Fruit fly (Drosophila melanogaster): Measurements from ENCODE around the gene eIF3e.

eIF3e gene

dm6 chr3L:16751487-16752054, 35.2 kb downstream of the eIF3e start:
- TF ChIP-seq CG11617 (GFP tag; optimal IDR thresholded peaks at IDR 0.05) (no peak), bab1 (GFP tag; optimal IDR thresholded peaks at IDR 0.05) (no peak), Crg-1 (GFP tag; optimal IDR thresholded peaks at IDR 0.05) (no peak), CG33017 (tag; optimal IDR thresholded peaks at IDR 0.05) (no peak), tj (GFP tag; optimal IDR thresholded peaks at IDR 0.05) (no peak), kay (GFP tag; ENCODE audit: borderline replicate concordance) (no peak), CG5204 (GFP tag; optimal IDR thresholded peaks at IDR 0.05) (no peak), Clk (GFP tag; optimal IDR thresholded peaks at IDR 0.05) (no peak), Mnt (GFP tag; optimal IDR thresholded peaks at IDR 0.05) (no peak), pad (GFP tag; optimal IDR thresholded peaks at IDR 0.05) (no peak), cic (GFP tag; optimal IDR thresholded peaks at IDR 0.05) (no peak), cnc (optimal IDR thresholded peaks at IDR 0.05) (no peak)

- TF ChIP-seq tj (GFP tag; optimal IDR thresholded peaks at IDR 0.05): peak; percentile 53
- TF ChIP-seq CG33017 (tag; optimal IDR thresholded peaks at IDR 0.05): no peak
These were observed 36.0 kb downstream of the eIF3e start for dm6 chr3L:16750750-16751149.

dm6 chr3L:16749726-16750125, 37.0 kb downstream of the eIF3e start:
- TF ChIP-seq CG1620 (GFP tag; optimal IDR thresholded peaks at IDR 0.05) (no peak), CG14711 (tag; optimal IDR thresholded peaks at IDR 0.05) (no peak), CG7101 (tag; optimal IDR thresholded peaks at IDR 0.05) (no peak), bab1 (GFP tag; optimal IDR thresholded peaks at IDR 0.05) (no peak), kay (GFP tag; ENCODE audit: borderline replicate concordance) (no peak), Clk (GFP tag; optimal IDR thresholded peaks at IDR 0.05) (no peak), CG11617 (GFP tag; optimal IDR thresholded peaks at IDR 0.05) (no peak), Hr96 (GFP tag; optimal IDR thresholded peaks at IDR 0.05) (no peak), cnc (optimal IDR thresholded peaks at IDR 0.05) (no peak), Mnt (GFP tag; optimal IDR thresholded peaks at IDR 0.05) (no peak), tj (GFP tag; optimal IDR thresholded peaks at IDR 0.05) (no peak)

dm6 chr3L:16748343-16748742, 38.4 kb downstream of the eIF3e start:
- TF ChIP-seq ovo (GFP tag; optimal IDR thresholded peaks at IDR 0.05) (no peak), kay (GFP tag; ENCODE audit: borderline replicate concordance) (no peak), CG14711 (tag; optimal IDR thresholded peaks at IDR 0.05) (no peak), CG1620 (GFP tag; optimal IDR thresholded peaks at IDR 0.05) (no peak), Hr96 (GFP tag; optimal IDR thresholded peaks at IDR 0.05) (no peak), CG7045 (GFP tag; optimal IDR thresholded peaks at IDR 0.05) (no peak), Clk (GFP tag; optimal IDR thresholded peaks at IDR 0.05) (no peak), CG33017 (tag; optimal IDR thresholded peaks at IDR 0.05) (no peak), pad (GFP tag; optimal IDR thresholded peaks at IDR 0.05) (no peak), toe (GFP tag; optimal IDR thresholded peaks at IDR 0.05) (no peak), CG11617 (GFP tag; optimal IDR thresholded peaks at IDR 0.05) (no peak), CG7101 (tag; optimal IDR thresholded peaks at IDR 0.05) (no peak), tj (GFP tag; optimal IDR thresholded peaks at IDR 0.05) (no peak), CG12768 (GFP tag; optimal IDR thresholded peaks at IDR 0.05) (no peak), Crg-1 (GFP tag; optimal IDR thresholded peaks at IDR 0.05) (no peak), cic (GFP tag; optimal IDR thresholded peaks at IDR 0.05) (no peak), bab1 (GFP tag; optimal IDR thresholded peaks at IDR 0.05) (no peak)

dm6 chr3L:16746586-16747383, 40.0 kb downstream of the eIF3e start:
- TF ChIP-seq cnc (optimal IDR thresholded peaks at IDR 0.05) (no peak), CG7101 (tag; optimal IDR thresholded peaks at IDR 0.05) (no peak), CG7045 (GFP tag; optimal IDR thresholded peaks at IDR 0.05) (no peak), CG11617 (GFP tag; optimal IDR thresholded peaks at IDR 0.05) (no peak)

- TF ChIP-seq CG7045 (GFP tag; optimal IDR thresholded peaks at IDR 0.05): no peak
- no peak for TF ChIP-seq ovo (GFP tag; optimal IDR thresholded peaks at IDR 0.05)
- no peak for TF ChIP-seq tj (GFP tag; optimal IDR thresholded peaks at IDR 0.05)
- TF ChIP-seq CG12768 (GFP tag; optimal IDR thresholded peaks at IDR 0.05): no peak
These were observed 42.6 kb downstream of the eIF3e start for dm6 chr3L:16743906-16744704.

dm6 chr3L:16741660-16742059, 45.1 kb downstream of the eIF3e start:
- no peak for TF ChIP-seq toe (GFP tag; optimal IDR thresholded peaks at IDR 0.05)
- no peak for TF ChIP-seq bab1 (GFP tag; optimal IDR thresholded peaks at IDR 0.05)
- no peak for TF ChIP-seq CG5204 (GFP tag; optimal IDR thresholded peaks at IDR 0.05)
